Worm (Caenorhabditis elegans) whole organism, L4 larva: ENCODE results near the gene ZK418.2.

Experiments
- F10B5.3 ChIP-seq: sonication (generic microtip); optimal IDR thresholded peaks from 2 replicates; lab custom pipeline; 2016; ENCODE audit warnings: mild to moderate bottlenecking, missing genetic modification characterization, missing compliant biosample characterization
- F37D6.2 ChIP-seq: sonication (generic microtip); optimal IDR thresholded peaks from 2 replicates; lab custom pipeline; 2016; ENCODE audit warnings: mild to moderate bottlenecking, missing genetic modification characterization, missing compliant biosample characterization
- R02D3.7 ChIP-seq: fragments of 150-350 bp; sonication (generic microtip); optimal IDR thresholded peaks from 3 replicates; lab custom pipeline; 2014; ENCODE audit warnings: missing biosample characterization, missing genetic modification characterization
- T20F7.1 ChIP-seq: fragments of 200-800 bp; sonication (Bioruptor generic); optimal IDR thresholded peaks from 2 replicates; lab custom pipeline; 2018; ENCODE audit warnings: mild to moderate bottlenecking, missing genetic modification characterization, missing compliant biosample characterization
- Y48G9A.11 ChIP-seq: fragments of 200-800 bp; sonication (Bioruptor generic); IDR thresholded peaks from 2 replicates; pipeline ENCODE4 v1.3.6; 2022; ENCODE audit warnings: missing genetic modification reagents, missing genetic modification characterization, missing compliant biosample characterization
- Y5F2A.4 ChIP-seq: fragments of 200-800 bp; sonication (Bioruptor generic); optimal IDR thresholded peaks from 2 replicates; lab custom pipeline; 2018; ENCODE audit warnings: mild to moderate bottlenecking, missing genetic modification characterization, missing compliant biosample characterization
- aha-1 ChIP-seq: fragments of 150-350 bp; peaks from one replicate; lab custom pipeline; 2014; ENCODE audit warnings: missing biosample characterization, missing genetic modification characterization
- ama-1 ChIP-seq: fragments of 150-350 bp; optimal IDR thresholded peaks from 2 replicates; lab custom pipeline; 2014; ENCODE audit warnings: inconsistent platforms, mixed read lengths
- ceh-20 ChIP-seq: fragments of 200-800 bp; sonication (Bioruptor generic); IDR thresholded peaks from 2 replicates; pipeline ENCODE4 v1.3.6; 2022; ENCODE audit warnings: missing genetic modification reagents, missing genetic modification characterization, missing compliant biosample characterization
- ceh-28 ChIP-seq: fragments of 150-350 bp; optimal IDR thresholded peaks from 2 replicates; lab custom pipeline; 2014; ENCODE audit warnings: missing biosample characterization, missing genetic modification reagents, missing genetic modification characterization
- ceh-32 ChIP-seq: sonication (generic microtip); optimal IDR thresholded peaks from 2 replicates; lab custom pipeline; 2016; ENCODE audit warnings: mild to moderate bottlenecking, missing genetic modification characterization, missing compliant biosample characterization; ENCODE audit not compliant: poor library complexity
- ces-1 ChIP-seq: fragments of 150-350 bp; sonication (generic microtip); optimal IDR thresholded peaks from 4 replicates; lab custom pipeline; 2014; ENCODE audit warnings: missing biosample characterization, missing genetic modification reagents, missing genetic modification characterization
- cey-2 ChIP-seq: sonication (generic microtip); optimal IDR thresholded peaks from 3 replicates; lab custom pipeline; 2017; ENCODE audit warnings: missing genetic modification characterization, mild to moderate bottlenecking, missing compliant biosample characterization, antibody characterized with exemption, borderline replicate concordance; ENCODE audit not compliant: insufficient read depth
- daf-12 ChIP-seq: fragments of 150-350 bp; optimal IDR thresholded peaks from 2 replicates; lab custom pipeline; 2014; ENCODE audit warnings: missing biosample characterization, missing genetic modification reagents, missing genetic modification characterization
- daf-19 ChIP-seq: fragments of 200-800 bp; sonication (Bioruptor generic); conservative IDR thresholded peaks from 2 replicates; pipeline ENCODE4 v1.3.6; 2022; ENCODE audit warnings: missing genetic modification characterization, missing compliant biosample characterization
- dmd-9 ChIP-seq: fragments of 200-800 bp; sonication (Bioruptor generic); IDR thresholded peaks from 2 replicates; pipeline ENCODE4 v1.3.6; 2022; ENCODE audit warnings: missing genetic modification reagents, missing genetic modification characterization, missing compliant biosample characterization
- duxl-1 ChIP-seq: sonication (generic microtip); optimal IDR thresholded peaks from 2 replicates; lab custom pipeline; 2016; ENCODE audit warnings: mild to moderate bottlenecking, missing genetic modification characterization, moderate library complexity, missing compliant biosample characterization; ENCODE audit not compliant: poor library complexity
- egl-43 ChIP-seq: fragments of 200-800 bp; sonication (Bioruptor generic); IDR thresholded peaks from 2 replicates; pipeline ENCODE4 v1.3.6; 2022; ENCODE audit warnings: missing genetic modification reagents, missing genetic modification characterization, missing compliant biosample characterization
- fkh-10 ChIP-seq: fragments of 150-350 bp; optimal IDR thresholded peaks from 2 replicates; lab custom pipeline; 2014; ENCODE audit warnings: missing biosample characterization, missing genetic modification reagents, missing genetic modification characterization
- fos-1 ChIP-seq: fragments of 150-350 bp; optimal IDR thresholded peaks from 2 replicates; lab custom pipeline; 2014; ENCODE audit warnings: missing biosample characterization, missing genetic modification characterization
- gei-8 ChIP-seq: fragments of 200-800 bp; sonication (Bioruptor generic); optimal IDR thresholded peaks from 2 replicates; lab custom pipeline; 2018; ENCODE audit warnings: mild to moderate bottlenecking, missing genetic modification characterization, missing compliant biosample characterization
- hif-1 ChIP-seq, 2 experiments: sonication (generic microtip); optimal IDR thresholded peaks; 2 replicates each; lab custom pipeline; 2016 to 2017; ENCODE audit warnings: missing compliant biosample characterization in 2 of 2, missing genetic modification characterization in 2 of 2, missing genetic modification reagents in 2 of 2, missing genotype in 2 of 2, mild to moderate bottlenecking in 1 of 2
- hlh-30 ChIP-seq: sonication (generic microtip); optimal IDR thresholded peaks from 2 replicates; lab custom pipeline; 2017; ENCODE audit warnings: antibody characterized with exemption, mild to moderate bottlenecking, missing genetic modification characterization, missing compliant biosample characterization; ENCODE audit not compliant: insufficient read depth
- lim-7 ChIP-seq: fragments of 200-800 bp; sonication (Bioruptor generic); IDR thresholded peaks from 2 replicates; pipeline ENCODE4 v1.3.6; 2022; ENCODE audit warnings: missing genetic modification characterization, missing compliant biosample characterization
- lin-15B ChIP-seq: fragments of 150-350 bp; sonication (generic microtip); optimal IDR thresholded peaks from 3 replicates; lab custom pipeline; 2014; ENCODE audit warnings: missing biosample characterization, missing genetic modification characterization
- lin-29 ChIP-seq: fragments of 200-800 bp; sonication (Bioruptor generic); IDR thresholded peaks from 2 replicates; pipeline ENCODE4 v1.3.6; 2022; ENCODE audit warnings: missing genetic modification reagents, missing genetic modification characterization, missing compliant biosample characterization
- lin-38 ChIP-seq: fragments of 200-800 bp; sonication (Bioruptor generic); IDR thresholded peaks from 2 replicates; pipeline ENCODE4 v1.3.6; 2022; ENCODE audit warnings: missing genetic modification reagents, missing genetic modification characterization, missing compliant biosample characterization
- madf-5 ChIP-seq, 2 experiments: fragments of 200-800 bp; sonication (Bioruptor generic); IDR thresholded peaks; 2 replicates each; pipeline ENCODE4 v1.3.6; 2022; ENCODE audit warnings: missing compliant biosample characterization in 2 of 2, missing genetic modification characterization in 2 of 2
- madf-9 ChIP-seq: fragments of 200-800 bp; sonication (Bioruptor generic); conservative IDR thresholded peaks from 2 replicates; pipeline ENCODE4 v1.3.6; 2022; ENCODE audit warnings: missing genetic modification reagents, missing genetic modification characterization, missing compliant biosample characterization
- nhr-10 ChIP-seq: fragments of 150-350 bp; optimal IDR thresholded peaks from 2 replicates; lab custom pipeline; 2014; ENCODE audit warnings: missing biosample characterization, missing genetic modification characterization
- nhr-11 ChIP-seq: fragments of 150-350 bp; optimal IDR thresholded peaks from 2 replicates; lab custom pipeline; 2014; ENCODE audit warnings: missing biosample characterization, missing genetic modification characterization
- nhr-111 ChIP-seq: fragments of 200-800 bp; sonication (Bioruptor generic); optimal IDR thresholded peaks from 2 replicates; lab custom pipeline; 2018; ENCODE audit warnings: mild to moderate bottlenecking, missing genetic modification characterization, missing compliant biosample characterization
- nhr-237 ChIP-seq: sonication (generic microtip); optimal IDR thresholded peaks from 2 replicates; lab custom pipeline; 2017; ENCODE audit warnings: missing biosample characterization, missing genetic modification characterization
- nhr-25 ChIP-seq: sonication (generic microtip); optimal IDR thresholded peaks from 2 replicates; lab custom pipeline; 2017; ENCODE audit warnings: missing genetic modification characterization, mild to moderate bottlenecking, missing compliant biosample characterization, antibody characterized with exemption, moderate library complexity, borderline replicate concordance; ENCODE audit not compliant: insufficient read depth
- nhr-41 ChIP-seq: fragments of 200-800 bp; sonication (Bioruptor generic); IDR thresholded peaks from 2 replicates; pipeline ENCODE4 v1.3.6; 2022; ENCODE audit warnings: missing genetic modification reagents, missing genetic modification characterization, missing compliant biosample characterization
- nhr-48 ChIP-seq: sonication (generic microtip); optimal IDR thresholded peaks from 2 replicates; lab custom pipeline; 2016; ENCODE audit warnings: mild to moderate bottlenecking, missing genetic modification characterization, missing compliant biosample characterization
- nhr-6 ChIP-seq: fragments of 150-350 bp; optimal IDR thresholded peaks from 2 replicates; lab custom pipeline; 2014; ENCODE audit warnings: missing biosample characterization, missing genetic modification characterization
- php-3 ChIP-seq: fragments of 200-800 bp; sonication (Bioruptor generic); IDR thresholded peaks from 2 replicates; pipeline ENCODE4 v1.3.6; 2022; ENCODE audit warnings: missing genetic modification reagents, missing genetic modification characterization, missing compliant biosample characterization
- pqm-1 ChIP-seq: sonication (generic microtip); optimal IDR thresholded peaks from 2 replicates; lab custom pipeline; 2017; ENCODE audit warnings: missing biosample characterization, missing genetic modification characterization
- rbr-2 ChIP-seq: sonication (generic microtip); optimal IDR thresholded peaks from 2 replicates; lab custom pipeline; 2016; ENCODE audit warnings: missing genotype, missing genetic modification characterization, missing compliant biosample characterization
- saeg-2 ChIP-seq: fragments of 200-800 bp; sonication (Bioruptor generic); IDR thresholded peaks from 2 replicates; pipeline ENCODE4 v1.3.6; 2022; ENCODE audit warnings: missing genetic modification reagents, missing genetic modification characterization, missing compliant biosample characterization
- set-16 ChIP-seq: fragments of 200-800 bp; sonication (Bioruptor generic); IDR thresholded peaks from 2 replicates; pipeline ENCODE4 v1.3.6; 2022; ENCODE audit warnings: missing genetic modification reagents, missing genetic modification characterization, missing compliant biosample characterization
- skn-1 ChIP-seq: fragments of 150-350 bp; optimal IDR thresholded peaks from 2 replicates; lab custom pipeline; 2014; ENCODE audit warnings: missing biosample characterization, missing genetic modification characterization
- snpc-4 ChIP-seq: fragments of 150-350 bp; optimal IDR thresholded peaks from 2 replicates; lab custom pipeline; 2014; ENCODE audit warnings: missing biosample characterization, missing genetic modification characterization
- spr-3 ChIP-seq: fragments of 200-800 bp; sonication (Bioruptor generic); optimal IDR thresholded peaks from 2 replicates; lab custom pipeline; 2018; ENCODE audit warnings: mild to moderate bottlenecking, missing genetic modification characterization, missing compliant biosample characterization
- tag-97 ChIP-seq: fragments of 200-800 bp; sonication (Bioruptor generic); IDR thresholded peaks from 2 replicates; pipeline ENCODE4 v1.3.6; 2022; ENCODE audit warnings: missing genetic modification characterization, missing compliant biosample characterization
- unc-130 ChIP-seq: sonication (generic microtip); optimal IDR thresholded peaks from 2 replicates; lab custom pipeline; 2016; ENCODE audit warnings: missing genetic modification reagents, missing genetic modification characterization, missing compliant biosample characterization
- unc-39 ChIP-seq: sonication (generic microtip); optimal IDR thresholded peaks from 2 replicates; lab custom pipeline; 2017; ENCODE audit warnings: missing biosample characterization, missing genetic modification characterization
- unc-62 ChIP-seq, 3 experiments: fragments of 150-350 bp in 1 of 3; sonication (generic microtip); optimal IDR thresholded peaks in 2 of 3; peaks in 1 of 3; 1 replicate in 1 of 3; 2 replicates in 2 of 3; lab custom pipeline; 2014 to 2017; ENCODE audit warnings: missing biosample characterization in 3 of 3, missing genetic modification characterization in 3 of 3, missing genetic modification reagents in 3 of 3, missing genotype in 1 of 3
- zfp-3 ChIP-seq: fragments of 200-800 bp; sonication (Bioruptor generic); conservative IDR thresholded peaks from 2 replicates; pipeline ENCODE4 v1.3.6; 2022; ENCODE audit warnings: missing genetic modification reagents, missing genetic modification characterization, missing compliant biosample characterization
- ztf-11 ChIP-seq: fragments of 150-350 bp; optimal IDR thresholded peaks from 2 replicates; lab custom pipeline; 2014; ENCODE audit warnings: missing biosample characterization, missing genetic modification characterization

The ZK418.2 gene

ce11 chrIII:7141285-7141715 is 50.2 kb downstream of the ZK418.2 start (continued):
- TF ChIP-seq madf-9 (GFP tag; lab: Robert Waterston, UW) (peak; percentile 12; the same call in 1 of the 2 replicates), R02D3.7 (no peak), T20F7.1 (peak; percentile 69), Y48G9A.11 (GFP tag; lab: Robert Waterston, UW) (peak; percentile 84), ceh-20 (GFP tag; lab: Robert Waterston, UW) (no peak), gei-8 (no peak), nhr-41 (GFP tag; lab: Robert Waterston, UW) (no peak), egl-43 (GFP tag; lab: Robert Waterston, UW) (peak; percentile 54), daf-19 (GFP tag; lab: Robert Waterston, UW) (no peak; the same call in 1 of the 2 replicates), ama-1 (lab: Kevin White, UChicago) (peak; percentile 98), nhr-6 (tag; lab: Kevin White, UChicago) (no peak), fos-1 (tag; lab: Kevin White, UChicago) (no peak), zfp-3 (peak; percentile 59; the same call in 1 of the 2 replicates), nhr-237 (tag; lab: Kevin White, UChicago) (no peak), saeg-2 (GFP tag; lab: Robert Waterston, UW) (no peak), daf-12 (tag; lab: Kevin White, UChicago) (no peak), nhr-111 (peak; percentile 17), lim-7 (GFP tag; lab: Robert Waterston, UW) (no peak), cey-2 (tag; lab: Kevin White, UChicago) (no peak), pqm-1 (peak; percentile 53), lin-15B (tag; lab: Kevin White, UChicago) (peak; percentile 28), hlh-30 (tag; lab: Kevin White, UChicago) (peak; percentile 72), madf-5 (GFP tag; IDR thresholded peaks at IDR 0.05; lab: Robert Waterston, UW) (no peak), Y5F2A.4 (GFP tag; lab: Kevin White, UChicago) (peak; percentile 61), hif-1 (tag; optimal IDR thresholded peaks at IDR 0.05; lab: Kevin White, UChicago) (peak in 1 of 2 experiments; percentile 15), nhr-10 (tag; lab: Kevin White, UChicago) (peak; percentile 66), set-16 (GFP tag; lab: Robert Waterston, UW) (no peak), nhr-25 (tag; lab: Kevin White, UChicago) (no peak), F37D6.2 (tag; lab: Kevin White, UChicago) (no peak), unc-130 (GFP tag; lab: Kevin White, UChicago) (peak; percentile 24), ceh-32 (tag; lab: Kevin White, UChicago) (no peak), tag-97 (GFP tag; lab: Robert Waterston, UW) (no peak), ztf-11 (tag; lab: Kevin White, UChicago) (no peak), nhr-48 (peak; percentile 50), lin-38 (GFP tag; lab: Robert Waterston, UW) (peak; percentile 68), unc-39 (tag; lab: Kevin White, UChicago) (no peak), nhr-11 (tag; lab: Kevin White, UChicago) (no peak), spr-3 (GFP tag; lab: Kevin White, UChicago) (peak; percentile 52), F10B5.3 (tag; lab: Kevin White, UChicago) (peak; percentile 22), dmd-9 (GFP tag; lab: Robert Waterston, UW) (no peak), fkh-10 (GFP tag; lab: Kevin White, UChicago) (no peak), snpc-4 (peak; percentile 88), lin-29 (GFP tag; lab: Robert Waterston, UW) (no peak), php-3 (GFP tag; lab: Robert Waterston, UW) (peak; percentile 89), unc-62 (GFP tag; optimal IDR thresholded peaks at IDR 0.05 in 1 of 2; lab: Kevin White, UChicago) (peak in 1 of 2 experiments; percentile 59), unc-62 (tag; optimal IDR thresholded peaks at IDR 0.05; lab: Kevin White, UChicago) (no peak), ces-1 (GFP tag; lab: Kevin White, UChicago) (no peak), skn-1 (tag; lab: Kevin White, UChicago) (no peak), ceh-28 (tag; lab: Kevin White, UChicago) (no peak), duxl-1 (tag; lab: Kevin White, UChicago) (peak; percentile 82), rbr-2 (tag; lab: Kevin White, UChicago) (peak; percentile 39), aha-1 (tag; lab: Kevin White, UChicago) (peak; percentile 65)
